Fruit fly (Drosophila melanogaster) whole organism, embryonic: ENCODE measurements around the gene cert.

Source experiments
- Abd-B ChIP-seq: fragments of 200-800 bp; sonication (Bioruptor generic); optimal IDR thresholded peaks from 2 replicates; lab custom pipeline; 2018; ENCODE audit warnings: missing biosample characterization, mild to moderate bottlenecking, missing genetic modification characterization, moderate library complexity
- CG10565 ChIP-seq: fragments of 200-800 bp; sonication (Bioruptor generic); optimal IDR thresholded peaks from 3 replicates; lab custom pipeline; 2016; ENCODE audit warnings: missing biosample characterization, mild to moderate bottlenecking, missing genetic modification characterization
- CG11723 ChIP-seq: fragments of 200-800 bp; sonication (Bioruptor generic); optimal IDR thresholded peaks from 2 replicates; lab custom pipeline; 2017; ENCODE audit warnings: missing biosample characterization, mild to moderate bottlenecking, missing genetic modification characterization
- CG12299 ChIP-seq: fragments of 200-800 bp; sonication (Bioruptor generic); optimal IDR thresholded peaks from 2 replicates; lab custom pipeline; 2018; ENCODE audit warnings: missing biosample characterization, mild to moderate bottlenecking, missing genetic modification characterization
- CG16863 ChIP-seq: fragments of 200-800 bp; sonication (Bioruptor generic); optimal IDR thresholded peaks from 3 replicates; lab custom pipeline; 2016; ENCODE audit warnings: missing biosample characterization, missing genetic modification characterization
- CG17829 ChIP-seq: fragments of 200-800 bp; optimal IDR thresholded peaks from 2 replicates; lab custom pipeline; 2019; ENCODE audit warnings: missing biosample characterization, mild to moderate bottlenecking, missing genetic modification characterization, moderate library complexity
- CG2875 ChIP-seq: fragments of 200-800 bp; sonication (Bioruptor generic); optimal IDR thresholded peaks from 2 replicates; lab custom pipeline; 2017; ENCODE audit warnings: missing biosample characterization, mild to moderate bottlenecking, missing genetic modification characterization, missing genetic modification reagents
- CG3995 ChIP-seq: fragments of 200-800 bp; sonication (Bioruptor generic); optimal IDR thresholded peaks from 3 replicates; lab custom pipeline; 2016; ENCODE audit warnings: missing biosample characterization, missing genetic modification characterization
- CG4424 ChIP-seq: fragments of 200-800 bp; sonication (Bioruptor generic); optimal IDR thresholded peaks from 3 replicates; lab custom pipeline; 2016; ENCODE audit warnings: missing biosample characterization, missing genetic modification characterization
- CG6654 ChIP-seq: fragments of 200-800 bp; sonication (Bioruptor generic); optimal IDR thresholded peaks from 2 replicates; lab custom pipeline; 2017; ENCODE audit warnings: missing biosample characterization, mild to moderate bottlenecking, missing genetic modification characterization
- CG7928 ChIP-seq: fragments of 200-800 bp; sonication (Bioruptor generic); optimal IDR thresholded peaks from 2 replicates; lab custom pipeline; 2017; ENCODE audit warnings: missing biosample characterization, mild to moderate bottlenecking, missing genetic modification characterization
- CG8478 ChIP-seq: fragments of >200 bp; optimal IDR thresholded peaks from 2 replicates; lab custom pipeline; 2018
- CG9876 ChIP-seq: fragments of 200-800 bp; sonication (Bioruptor generic); optimal IDR thresholded peaks from 2 replicates; lab custom pipeline; 2016; ENCODE audit warnings: missing biosample characterization, missing genetic modification characterization
- CG9932 ChIP-seq: fragments of 200-800 bp; sonication (Bioruptor generic); IDR thresholded peaks from 2 replicates; pipeline ENCODE4 v1.3.6; 2022; ENCODE audit warnings: missing biosample characterization, missing genetic modification characterization
- CHES-1-like ChIP-seq: fragments of 200-800 bp; sonication (Bioruptor generic); optimal IDR thresholded peaks from 2 replicates; lab custom pipeline; 2016; ENCODE audit warnings: missing biosample characterization, missing genetic modification characterization
- CoRest ChIP-seq: fragments of 200-800 bp; sonication (Bioruptor generic); optimal IDR thresholded peaks from 3 replicates; lab custom pipeline; 2018; ENCODE audit warnings: missing biosample characterization, mild to moderate bottlenecking, missing genetic modification characterization, moderate library complexity
- Dref ChIP-seq: fragments of 200-800 bp; sonication (Bioruptor generic); IDR thresholded peaks from 2 replicates; pipeline ENCODE4 v1.3.6; 2022; ENCODE audit warnings: missing biosample characterization, missing genetic modification characterization
- ERR ChIP-seq: fragments of 200-800 bp; sonication (Bioruptor generic); optimal IDR thresholded peaks from 2 replicates; lab custom pipeline; 2016; ENCODE audit warnings: missing biosample characterization, missing genetic modification characterization
- HHEX ChIP-seq: fragments of 200-800 bp; sonication (Bioruptor generic); optimal IDR thresholded peaks from 3 replicates; lab custom pipeline; 2017; ENCODE audit warnings: missing biosample characterization, mild to moderate bottlenecking, missing genetic modification characterization, missing genetic modification reagents
- NC2α ChIP-seq: fragments of 200-800 bp; sonication (Bioruptor generic); optimal IDR thresholded peaks from 2 replicates; lab custom pipeline; 2016; ENCODE audit warnings: missing biosample characterization, missing genetic modification characterization
- Nf-YA ChIP-seq: fragments of 200-800 bp; sonication (Bioruptor generic); IDR thresholded peaks from 2 replicates; pipeline ENCODE4 v1.3.6; 2022; ENCODE audit warnings: missing biosample characterization, missing genetic modification characterization
- NfI ChIP-seq: fragments of 200-800 bp; sonication (Bioruptor generic); optimal IDR thresholded peaks from 3 replicates; lab custom pipeline; 2018; ENCODE audit warnings: missing biosample characterization, mild to moderate bottlenecking, missing genetic modification characterization, moderate library complexity
- Oaz ChIP-seq: fragments of 200-800 bp; sonication (Bioruptor generic); IDR thresholded peaks from 2 replicates; pipeline ENCODE4 v1.3.6; 2022; ENCODE audit warnings: missing biosample characterization, missing genetic modification characterization
- Optix ChIP-seq: fragments of 200-800 bp; sonication (Bioruptor generic); IDR thresholded peaks from 3 replicates; pipeline ENCODE4 v1.3.6; 2022; ENCODE audit warnings: missing biosample characterization, missing genetic modification characterization
- Poxn ChIP-seq: fragments of 200-800 bp; sonication (Bioruptor generic); IDR thresholded peaks from 2 replicates; pipeline ENCODE4 v1.3.6; 2022; ENCODE audit warnings: missing biosample characterization, missing genetic modification characterization
- Spps ChIP-seq: fragments of 200-800 bp; sonication (Bioruptor generic); optimal IDR thresholded peaks from 2 replicates; lab custom pipeline; 2018; ENCODE audit warnings: missing biosample characterization, mild to moderate bottlenecking, missing genetic modification characterization
- TFAM ChIP-seq: fragments of 200-800 bp; sonication (Bioruptor generic); optimal IDR thresholded peaks from 2 replicates; lab custom pipeline; 2017; ENCODE audit warnings: missing biosample characterization, missing genetic modification characterization, inconsistent platforms
- YL-1 ChIP-seq: fragments of 200-800 bp; sonication (Bioruptor generic); optimal IDR thresholded peaks from 3 replicates; lab custom pipeline; 2017; ENCODE audit warnings: missing biosample characterization, mild to moderate bottlenecking, missing genetic modification characterization
- corto ChIP-seq: fragments of 200-800 bp; sonication (Bioruptor generic); optimal IDR thresholded peaks from 2 replicates; lab custom pipeline; 2016; ENCODE audit warnings: missing biosample characterization, mild to moderate bottlenecking, missing genetic modification characterization, moderate library complexity
- eyg ChIP-seq: fragments of 200-800 bp; sonication (Bioruptor generic); optimal IDR thresholded peaks from 3 replicates; lab custom pipeline; 2016; ENCODE audit warnings: missing biosample characterization, missing genetic modification characterization
- fd3F ChIP-seq: fragments of 200-800 bp; sonication (Bioruptor generic); optimal IDR thresholded peaks from 2 replicates; lab custom pipeline; 2018; ENCODE audit warnings: missing biosample characterization, mild to moderate bottlenecking, missing genetic modification characterization, moderate library complexity
- fru ChIP-seq: fragments of >200 bp; optimal IDR thresholded peaks from 2 replicates; lab custom pipeline; 2017
- gce ChIP-seq: fragments of 200-800 bp; sonication (Bioruptor generic); IDR thresholded peaks from 3 replicates; pipeline ENCODE4 v1.3.6; 2022; ENCODE audit warnings: missing biosample characterization, missing genetic modification characterization
- gsb-n ChIP-seq: fragments of 200-800 bp; sonication (Bioruptor generic); optimal IDR thresholded peaks from 3 replicates; lab custom pipeline; 2018; ENCODE audit warnings: missing biosample characterization, mild to moderate bottlenecking, missing genetic modification characterization
- ind ChIP-seq: fragments of 200-800 bp; sonication (Bioruptor generic); optimal IDR thresholded peaks from 3 replicates; lab custom pipeline; 2016; ENCODE audit warnings: missing biosample characterization, missing genetic modification characterization
- lab ChIP-seq: fragments of 200-800 bp; sonication (Bioruptor generic); optimal IDR thresholded peaks from 3 replicates; lab custom pipeline; 2017; ENCODE audit warnings: missing biosample characterization, missing genetic modification characterization, mild to moderate bottlenecking, moderate library complexity, missing genetic modification reagents
- lbe ChIP-seq: fragments of 200-800 bp; sonication (Bioruptor generic); optimal IDR thresholded peaks from 2 replicates; lab custom pipeline; 2016; ENCODE audit warnings: missing biosample characterization, mild to moderate bottlenecking, missing genetic modification characterization
- maf-S ChIP-seq: fragments of 200-800 bp; sonication (Bioruptor generic); optimal IDR thresholded peaks from 2 replicates; lab custom pipeline; 2016; ENCODE audit warnings: missing biosample characterization, missing genetic modification characterization
- nau ChIP-seq: fragments of 200-800 bp; sonication (Bioruptor generic); optimal IDR thresholded peaks from 3 replicates; lab custom pipeline; 2017; ENCODE audit warnings: missing biosample characterization, mild to moderate bottlenecking, missing genetic modification characterization, missing genetic modification reagents
- pfk ChIP-seq: fragments of 200-800 bp; sonication (Bioruptor generic); optimal IDR thresholded peaks from 2 replicates; lab custom pipeline; 2018; ENCODE audit warnings: missing biosample characterization, mild to moderate bottlenecking, missing genetic modification characterization, moderate library complexity
- pnt ChIP-seq: fragments of 200-800 bp; sonication (Bioruptor generic); optimal IDR thresholded peaks from 3 replicates; lab custom pipeline; 2016; ENCODE audit warnings: missing biosample characterization, missing genetic modification characterization
- shn ChIP-seq: fragments of 200-800 bp; sonication (Bioruptor generic); optimal IDR thresholded peaks from 3 replicates; lab custom pipeline; 2016; ENCODE audit warnings: missing biosample characterization, missing genetic modification characterization
- sisA ChIP-seq: fragments of 200-800 bp; sonication (Bioruptor generic); IDR thresholded peaks from 2 replicates; pipeline ENCODE4 v1.3.6; 2022; ENCODE audit warnings: missing biosample characterization, missing genetic modification characterization
- slou ChIP-seq: fragments of 200-800 bp; sonication (Bioruptor generic); optimal IDR thresholded peaks from 3 replicates; lab custom pipeline; 2016; ENCODE audit warnings: missing biosample characterization, missing genetic modification characterization
- sna ChIP-seq: fragments of 200-800 bp; sonication (Bioruptor generic); IDR thresholded peaks from 2 replicates; pipeline ENCODE4 v1.3.6; 2022; ENCODE audit warnings: missing biosample characterization, missing genetic modification characterization; ENCODE audit not compliant: partially characterized antibody
- sqz ChIP-seq: fragments of 200-800 bp; sonication (Bioruptor generic); optimal IDR thresholded peaks from 3 replicates; lab custom pipeline; 2018; ENCODE audit warnings: missing biosample characterization, mild to moderate bottlenecking, missing genetic modification characterization
- toy ChIP-seq: fragments of 200-800 bp; sonication (Bioruptor generic); IDR thresholded peaks from 2 replicates; pipeline ENCODE4 v1.3.6; 2022; ENCODE audit warnings: missing biosample characterization, missing genetic modification characterization

Gene cert

DNA sequence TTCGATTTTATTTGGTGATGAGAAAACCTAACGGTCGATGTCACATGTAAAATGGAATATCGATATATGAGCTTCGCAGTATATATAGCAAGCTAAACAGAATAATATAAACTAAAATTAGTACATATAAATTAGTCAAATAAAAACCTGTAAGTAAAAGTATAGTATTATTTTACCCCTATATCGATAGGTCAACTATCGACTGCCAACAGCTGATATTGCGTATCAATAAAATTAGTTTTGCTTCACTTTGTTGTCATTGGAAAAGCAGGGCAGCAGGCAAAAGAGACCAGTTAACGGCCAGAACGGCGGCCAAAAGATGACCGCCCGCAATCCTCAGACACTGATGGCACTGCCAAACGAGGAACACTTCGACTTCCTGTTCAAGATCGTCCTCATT lies 7.3 kb upstream of the cert start, which contains the start of gene Rab19 (continued):
- TF ChIP-seq CG4424 (GFP tag; lab: Kevin White, UChicago) = no peak
- TF ChIP-seq sqz = no peak
- TF ChIP-seq maf-S = no peak
- TF ChIP-seq YL-1 (GFP tag; lab: Kevin White, UChicago) = peak; percentile 1
- TF ChIP-seq TFAM = no peak
- no peak for TF ChIP-seq ind (GFP tag; lab: Kevin White, UChicago)
- TF ChIP-seq toy = no peak
- TF ChIP-seq Optix = no peak
- no peak for TF ChIP-seq pfk (GFP tag; lab: Kevin White, UChicago)
- TF ChIP-seq shn (GFP tag; lab: Kevin White, UChicago) = no peak
- TF ChIP-seq lbe (GFP tag; lab: Kevin White, UChicago) = no peak
- peak; percentile 97 for TF ChIP-seq sna
- peak; percentile 77 for TF ChIP-seq gsb-n
- no peak for TF ChIP-seq eyg (GFP tag; lab: Kevin White, UChicago)
- TF ChIP-seq Spps = no peak
- no peak for TF ChIP-seq Oaz (GFP tag; lab: Robert Waterston, UW)
- TF ChIP-seq NC2α = no peak
- TF ChIP-seq CG16863 (GFP tag; lab: Kevin White, UChicago) = no peak
- peak; percentile 13 for TF ChIP-seq CG17829 (tag; lab: Kevin White, UChicago)
- TF ChIP-seq HHEX (GFP tag; lab: Kevin White, UChicago) = no peak
- TF ChIP-seq CG9932 (GFP tag; lab: Robert Waterston, UW) = no peak
- TF ChIP-seq CG2875 = no peak
- TF ChIP-seq CG11723 (GFP tag; lab: Kevin White, UChicago) = no peak
- peak; percentile 52 for TF ChIP-seq CoRest (tag; lab: Kevin White, UChicago)
- TF ChIP-seq slou (GFP tag; lab: Kevin White, UChicago) = no peak
- TF ChIP-seq nau (GFP tag; lab: Kevin White, UChicago) = no peak
- no peak for TF ChIP-seq corto (GFP tag; lab: Kevin White, UChicago)
- TF ChIP-seq CG7928 (GFP tag; lab: Kevin White, UChicago) = no peak
- TF ChIP-seq fd3F (GFP tag; lab: Kevin White, UChicago) = no peak
- no peak for TF ChIP-seq pnt
- no peak for TF ChIP-seq Abd-B
- TF ChIP-seq Poxn = no peak
- TF ChIP-seq lab (GFP tag; lab: Kevin White, UChicago) = no peak
- TF ChIP-seq CG9876 (GFP tag; lab: Kevin White, UChicago) = no peak
- TF ChIP-seq CG3995 (GFP tag; lab: Kevin White, UChicago) = no peak
- TF ChIP-seq, all 482 proteins: peak for 67

- TF ChIP-seq CG6654 (no peak), ERR (GFP tag; lab: Kevin White, UChicago) (no peak), Dref (GFP tag; lab: Robert Waterston, UW) (no peak), Nf-YA (GFP tag; lab: Robert Waterston, UW) (no peak), fru (no peak), CG9932 (GFP tag; lab: Robert Waterston, UW) (no peak), CG8478 (lab: Kevin White, UChicago) (no peak), CG12299 (tag; lab: Kevin White, UChicago) (no peak), sisA (no peak), CHES-1-like (GFP tag; lab: Kevin White, UChicago) (no peak), CG10565 (GFP tag; lab: Kevin White, UChicago) (no peak), gce (no peak), NfI (no peak)
These were observed 5.6 kb upstream of the cert start, which contains the start of gene CG7201 for dm6 chr3L:8295227-8295626. Gene CG7201, minus strand, starts transcription at chr3L:8295327.
